Fruit fly (Drosophila melanogaster) whole organism, wandering third instar larva: Measurements from ENCODE around the gene Abi.

Experiments used
- Abd-B ChIP-seq: fragments of >200 bp; optimal IDR thresholded peaks from 2 replicates; lab custom pipeline; 2017; ENCODE audit warnings: missing biosample characterization, missing genetic modification characterization
- CrebA ChIP-seq: fragments of 200-800 bp; sonication (Bioruptor generic); optimal IDR thresholded peaks from 2 replicates; lab custom pipeline; 2016; ENCODE audit warnings: missing biosample characterization, mild to moderate bottlenecking, missing genetic modification characterization, borderline replicate concordance
- GATAd ChIP-seq: sonication (Bioruptor generic); optimal IDR thresholded peaks from 2 replicates; lab custom pipeline; 2016; ENCODE audit warnings: missing biosample characterization, missing genetic modification characterization
- Hnf4 ChIP-seq: fragments of 200-800 bp; sonication (Bioruptor generic); optimal IDR thresholded peaks from 2 replicates; lab custom pipeline; 2016; ENCODE audit warnings: missing biosample characterization, mild to moderate bottlenecking, missing genetic modification characterization
- Hr78 ChIP-seq: fragments of >200 bp; optimal IDR thresholded peaks from 2 replicates; lab custom pipeline; 2017; ENCODE audit warnings: missing biosample characterization, missing genetic modification characterization
- Rel ChIP-seq, 2 experiments: fragments of 200-800 bp; sonication (Bioruptor generic) in 1 of 2; optimal IDR thresholded peaks; 2 replicates in 1 of 2; 3 replicates in 1 of 2; lab custom pipeline; 2016 to 2019; ENCODE audit warnings: mild to moderate bottlenecking in 2 of 2, missing biosample characterization in 2 of 2, missing genetic modification characterization in 2 of 2, moderate library complexity in 1 of 2
- Sp1 ChIP-seq: fragments of 200-800 bp; sonication (Bioruptor generic); optimal IDR thresholded peaks from 3 replicates; lab custom pipeline; 2019; ENCODE audit warnings: missing biosample characterization, mild to moderate bottlenecking, missing genetic modification characterization, moderate library complexity
- dl ChIP-seq, 2 experiments: fragments of 175-275, 200-275 bp in 1 of 2; fragments of 200-275 bp in 1 of 2; sonication (Bioruptor generic); optimal IDR thresholded peaks; lab custom pipeline; 2018; ENCODE audit warnings: mild to moderate bottlenecking in 2 of 2, missing biosample characterization in 2 of 2, missing genetic modification characterization in 2 of 2, moderate library complexity in 2 of 2; ENCODE audit not compliant: partially characterized antibody in 2 of 2, insufficient read depth in 1 of 2
- dsf ChIP-seq: sonication (Bioruptor generic); optimal IDR thresholded peaks from 2 replicates; lab custom pipeline; 2016; ENCODE audit warnings: missing biosample characterization, missing genetic modification characterization, borderline replicate concordance
- h ChIP-seq: fragments of 200-800 bp; sonication (Bioruptor generic); optimal IDR thresholded peaks from 3 replicates; lab custom pipeline; 2016; ENCODE audit warnings: missing biosample characterization, mild to moderate bottlenecking, missing genetic modification characterization
- jim ChIP-seq: fragments of 175-275, 200-325 bp; sonication (Bioruptor generic); optimal IDR thresholded peaks from 2 replicates; lab custom pipeline; 2016; ENCODE audit warnings: missing biosample characterization, mild to moderate bottlenecking, missing genetic modification characterization
- lola ChIP-seq: fragments of >200 bp; optimal IDR thresholded peaks from 2 replicates; lab custom pipeline; 2017; ENCODE audit warnings: missing biosample characterization, missing genetic modification characterization

DNA sequence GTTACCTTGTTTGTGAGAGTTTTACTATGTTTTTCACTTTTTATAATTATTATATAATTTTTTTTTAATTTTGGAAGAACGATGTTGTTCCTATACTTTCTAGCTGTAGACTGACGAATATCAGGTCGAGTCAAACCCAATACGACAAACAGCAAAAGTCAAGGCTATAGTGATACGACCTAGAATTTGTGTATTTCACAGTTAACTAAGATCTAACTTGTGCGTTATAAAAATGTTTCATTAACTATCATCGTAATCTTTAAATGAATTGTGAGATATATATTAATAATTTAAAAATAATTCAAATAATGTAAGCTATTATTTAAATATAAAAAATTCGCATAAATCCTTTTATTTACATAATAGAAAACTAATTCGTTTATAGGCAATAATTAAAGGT, 24.2 kb downstream of the Abi start, which contains the start of gene CG9920:
- TF ChIP-seq dsf = no peak
- TF ChIP-seq Sp1 (GFP tag; lab: Kevin White, UChicago) = no peak
- TF ChIP-seq h (GFP tag; lab: Kevin White, UChicago) = no peak
- TF ChIP-seq Hr78 = no peak
- no peak for TF ChIP-seq Rel (GFP tag; optimal IDR thresholded peaks at IDR 0.05; lab: Kevin White, UChicago)
- TF ChIP-seq Rel (tag; optimal IDR thresholded peaks at IDR 0.05; lab: Kevin White, UChicago) = no peak
- TF ChIP-seq lola (GFP tag; lab: Kevin White, UChicago) = no peak
- no peak for TF ChIP-seq CrebA (GFP tag; lab: Kevin White, UChicago)
- no peak for TF ChIP-seq jim (GFP tag; lab: Kevin White, UChicago)
- no peak for TF ChIP-seq dl (GFP tag; optimal IDR thresholded peaks at IDR 0.05; lab: Kevin White, UChicago; ENCODE audit: insufficient read depth in 1 of 2, partially characterized antibody in 2 of 2)
- no peak for TF ChIP-seq Hnf4
- no peak for TF ChIP-seq Abd-B (GFP tag; lab: Kevin White, UChicago)
- no peak for TF ChIP-seq GATAd (GFP tag; lab: Kevin White, UChicago)
